Fruit fly (Drosophila melanogaster): Measurements from ENCODE around the gene Atxn7.

dm6 chr2L:2372112-2372449 is 3.6 kb upstream of the Atxn7 start:
- TF ChIP-seq Dll (optimal IDR thresholded peaks at IDR 0.05) (no peak), pan (optimal IDR thresholded peaks at IDR 0.05) (no peak)

All from whole organism.